Worm (Caenorhabditis elegans): ENCODE data around the gene C54D10.4.
"Not testable (repeated sequence)": the region's sequence is repeated elsewhere in the genome, so short reads cannot be mapped to it uniquely, and the experiment has no call there.

Gene C54D10.4

ce11 chrV:12400677-12401236 lies 20.0 kb downstream of the C54D10.4 start, which contains the start of the genes K01D12.20 and miga-1 (continued):
- no peak for TF ChIP-seq nhr-67 (tag; optimal IDR thresholded peaks at IDR 0.05)
- no peak for TF ChIP-seq ama-1 (optimal IDR thresholded peaks at IDR 0.05)
- TF ChIP-seq eor-1 (tag; optimal IDR thresholded peaks at IDR 0.05) = no peak
- no peak for TF ChIP-seq ZK546.5 (tag; optimal IDR thresholded peaks at IDR 0.05)
- no peak for TF ChIP-seq egl-27 (tag; optimal IDR thresholded peaks at IDR 0.05)

- no peak for TF ChIP-seq nhr-11 (tag; optimal IDR thresholded peaks at IDR 0.05)
- no peak for TF ChIP-seq nhr-12 (tag; optimal IDR thresholded peaks at IDR 0.05)
- no peak for TF ChIP-seq unc-62 (GFP tag; optimal IDR thresholded peaks at IDR 0.05)
Observed at ce11 chrV:12397545-12397944, 23.2 kb downstream of the C54D10.4 start, which contains the start of gene K01D12.5. TSS of gene K01D12.5 (plus strand) at chrV:12397845.

- TF ChIP-seq hmg-11 (tag; optimal IDR thresholded peaks at IDR 0.05) = no peak
- no peak for TF ChIP-seq elt-2 (tag; optimal IDR thresholded peaks at IDR 0.05)
- TF ChIP-seq nhr-67 (tag; optimal IDR thresholded peaks at IDR 0.05) = no peak
- TF ChIP-seq ceh-9 (tag; optimal IDR thresholded peaks at IDR 0.05) = no peak
- TF ChIP-seq fos-1 (tag; optimal IDR thresholded peaks at IDR 0.05) = no peak
- no peak for TF ChIP-seq egl-27 (tag; optimal IDR thresholded peaks at IDR 0.05)
- no peak for TF ChIP-seq snpc-4 (tag; optimal IDR thresholded peaks at IDR 0.05)
- no peak for TF ChIP-seq nhr-43 (tag; optimal IDR thresholded peaks at IDR 0.05; ENCODE audit: poor library complexity, severe bottlenecking)
- TF ChIP-seq sea-2 (GFP tag; optimal IDR thresholded peaks at IDR 0.05) = no peak
- no peak for TF ChIP-seq pqm-1 (tag; optimal IDR thresholded peaks at IDR 0.05)
- TF ChIP-seq elt-1 (tag; optimal IDR thresholded peaks at IDR 0.05) = no peak
- TF ChIP-seq ama-1 (optimal IDR thresholded peaks at IDR 0.05) = no peak
- no peak for TF ChIP-seq mdl-1 (tag; optimal IDR thresholded peaks at IDR 0.05)
- no peak for TF ChIP-seq nhr-76 (tag; optimal IDR thresholded peaks at IDR 0.05)
- TF ChIP-seq fkh-10 (GFP tag; optimal IDR thresholded peaks at IDR 0.05) = no peak
- no peak for TF ChIP-seq nhr-28 (tag; optimal IDR thresholded peaks at IDR 0.05)
Observed at ce11 chrV:12395699-12396098, 25.0 kb downstream of the C54D10.4 start, which contains the start of gene twk-14. TSS of gene twk-14 (minus strand) at chrV:12395706.

- TF ChIP-seq unc-62 (GFP tag; optimal IDR thresholded peaks at IDR 0.05) = no peak
- no peak for TF ChIP-seq pqm-1 (tag; optimal IDR thresholded peaks at IDR 0.05)
- no peak for TF ChIP-seq nhr-43 (tag; optimal IDR thresholded peaks at IDR 0.05; ENCODE audit: poor library complexity, severe bottlenecking)
- TF ChIP-seq nhr-67 (tag; optimal IDR thresholded peaks at IDR 0.05) = no peak
- TF ChIP-seq jun-1 (tag; optimal IDR thresholded peaks at IDR 0.05) = no peak
- no peak for TF ChIP-seq eor-1 (tag; optimal IDR thresholded peaks at IDR 0.05)
- TF ChIP-seq nhr-237 (tag; optimal IDR thresholded peaks at IDR 0.05) = no peak
- TF ChIP-seq nhr-77 (tag; optimal IDR thresholded peaks at IDR 0.05) = no peak
- TF ChIP-seq hmg-11 (tag; optimal IDR thresholded peaks at IDR 0.05) = no peak
- TF ChIP-seq pha-4 (tag; optimal IDR thresholded peaks at IDR 0.05) = no peak
- no peak for TF ChIP-seq aly-2 (tag; optimal IDR thresholded peaks at IDR 0.05)
- no peak for TF ChIP-seq ceh-16 (tag; optimal IDR thresholded peaks at IDR 0.05)
Observed at ce11 chrV:12386154-12386553, 34.6 kb downstream of the C54D10.4 start, which contains the start of gene K01D12.15. TSS of gene K01D12.15 (plus strand) at chrV:12386454.

- no peak for TF ChIP-seq skn-1 (tag; optimal IDR thresholded peaks at IDR 0.05)
- TF ChIP-seq pqm-1 (tag; optimal IDR thresholded peaks at IDR 0.05) = no peak
- no peak for TF ChIP-seq nhr-67 (tag; optimal IDR thresholded peaks at IDR 0.05)
- no peak for TF ChIP-seq nhr-23 (tag; optimal IDR thresholded peaks at IDR 0.05)
- TF ChIP-seq nhr-12 (tag; optimal IDR thresholded peaks at IDR 0.05) = no peak
- TF ChIP-seq elt-3 (tag; optimal IDR thresholded peaks at IDR 0.05) = no peak
- no peak for TF ChIP-seq snpc-4 (tag; optimal IDR thresholded peaks at IDR 0.05)
- TF ChIP-seq lsy-12 (tag; optimal IDR thresholded peaks at IDR 0.05) = no peak
- no peak for TF ChIP-seq daf-12 (tag; optimal IDR thresholded peaks at IDR 0.05)
- TF ChIP-seq lin-15B (tag; optimal IDR thresholded peaks at IDR 0.05) = no peak
Observed at ce11 chrV:12377256-12377655, 43.5 kb downstream of the C54D10.4 start, which contains the start of gene K01D12.1. TSS of gene K01D12.1 (plus strand) at chrV:12377556.

ce11 chrV:12374252-12374651 lies 46.5 kb downstream of the C54D10.4 start, which contains the start of gene F23H12.10:
TSS of gene F23H12.10 (minus strand) at chrV:12374263.
- not testable (repeated sequence) for TF ChIP-seq skn-1, ztf-11, aly-2 (tag; optimal IDR thresholded peaks at IDR 0.05)

Measured in whole organism, L3 larva.